Fruit fly (Drosophila melanogaster) Kc167 (cell line): ENCODE results near the gene TBC1D5.

ENCODE experiments used
- Myc ChIP-seq: fragments of >200 bp; optimal IDR thresholded peaks from 2 replicates; lab custom pipeline; 2017; ENCODE audit warnings: missing external identifiers
- h ChIP-seq: fragments of >200 bp; optimal IDR thresholded peaks from 3 replicates; lab custom pipeline; 2018; ENCODE audit warnings: missing external identifiers
- psq ChIP-seq: fragments of >200 bp; optimal IDR thresholded peaks from 2 replicates; lab custom pipeline; 2017; ENCODE audit warnings: missing external identifiers

DNA sequence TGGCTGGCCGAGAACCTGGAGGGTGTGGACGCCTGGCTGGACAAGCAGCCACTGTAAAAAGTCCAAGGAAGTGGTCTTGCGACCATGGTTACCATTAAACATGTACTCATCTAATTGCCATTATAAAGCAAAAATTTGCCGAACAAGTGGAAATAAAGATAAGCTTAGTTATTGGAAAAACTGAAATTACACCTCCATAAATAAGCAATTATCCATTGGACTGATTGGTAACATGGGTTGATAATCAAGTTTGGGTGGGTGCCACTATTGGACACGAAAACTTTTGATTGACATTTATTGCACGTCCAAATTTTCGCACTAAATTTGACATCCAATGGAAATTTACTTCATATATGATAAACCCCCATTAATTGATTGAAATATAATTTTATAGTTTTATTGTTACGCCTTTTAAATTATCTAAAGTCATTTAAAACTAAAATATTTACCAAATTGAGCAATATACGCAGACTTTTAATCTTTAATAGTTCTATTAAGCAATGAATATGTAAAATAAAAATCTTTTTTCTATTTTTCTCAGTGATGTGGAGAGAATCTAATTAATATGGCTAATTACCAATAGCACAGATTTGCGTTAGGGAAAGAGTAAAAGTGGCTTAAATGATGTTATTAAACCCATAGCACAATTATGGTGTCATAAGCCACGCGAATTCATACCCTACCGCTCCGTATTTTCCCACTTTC is 26.5 kb upstream of the TBC1D5 start, which contains the start of gene CG8774:
- TF ChIP-seq Myc (no peak), psq (lab: Kevin White, UChicago) (no peak), h (no peak)
